Worm (Caenorhabditis elegans) whole organism, young adult: ENCODE measurements around the gene tbg-1.

Experiments used
- D2030.7 ChIP-seq: fragments of 200-800 bp; sonication (Bioruptor generic); IDR thresholded peaks from 2 replicates; pipeline ENCODE4 v1.3.6; 2022; ENCODE audit warnings: missing genetic modification reagents, missing genetic modification characterization, missing compliant biosample characterization
- F37B4.10 ChIP-seq: fragments of 200-800 bp; sonication (Bioruptor generic); IDR thresholded peaks from 2 replicates; pipeline ENCODE4 v1.3.6; 2022; ENCODE audit warnings: missing genetic modification characterization, missing compliant biosample characterization
- F57A8.1 ChIP-seq: fragments of 200-800 bp; sonication (Bioruptor generic); optimal IDR thresholded peaks from 2 replicates; lab custom pipeline; 2018; ENCODE audit warnings: mild to moderate bottlenecking, missing genetic modification characterization, moderate library complexity, missing compliant biosample characterization
- T07F8.4 ChIP-seq: sonication (generic microtip); optimal IDR thresholded peaks from 2 replicates; lab custom pipeline; 2016; ENCODE audit warnings: mild to moderate bottlenecking, missing genetic modification characterization, moderate library complexity, missing compliant biosample characterization
- T26A5.8 ChIP-seq: sonication (generic microtip); optimal IDR thresholded peaks from 2 replicates; lab custom pipeline; 2016; ENCODE audit warnings: missing genetic modification characterization, missing compliant biosample characterization
- Y56A3A.18 ChIP-seq: fragments of 200-800 bp; sonication (Bioruptor generic); IDR thresholded peaks from 2 replicates; pipeline ENCODE4 v1.3.6; 2022; ENCODE audit warnings: missing genetic modification reagents, missing genetic modification characterization, missing compliant biosample characterization
- Y95B8A.8 ChIP-seq: fragments of 200-800 bp; sonication (Bioruptor generic); IDR thresholded peaks from 2 replicates; pipeline ENCODE4 v1.3.6; 2022; ENCODE audit warnings: missing genetic modification reagents, missing genetic modification characterization, missing compliant biosample characterization
- ZK185.1 ChIP-seq: sonication (generic microtip); optimal IDR thresholded peaks from 2 replicates; lab custom pipeline; 2016; ENCODE audit warnings: mild to moderate bottlenecking, missing genetic modification characterization, missing compliant biosample characterization; ENCODE audit not compliant: poor library complexity, severe bottlenecking
- ama-1 ChIP-seq, 3 experiments: fragments of 150-350 bp in 1 of 3; sonication (generic microtip) in 2 of 3; optimal IDR thresholded peaks; 2 replicates each; lab custom pipeline; 2014 to 2018; ENCODE audit warnings: missing biosample characterization in 2 of 3, missing genetic modification characterization in 2 of 3, missing genetic modification reagents in 2 of 3
- aptf-2 ChIP-seq: fragments of 200-800 bp; sonication (Bioruptor generic); conservative IDR thresholded peaks from 2 replicates; pipeline ENCODE4 v1.3.6; 2022; ENCODE audit warnings: missing genetic modification reagents, missing genetic modification characterization, missing compliant biosample characterization
- atf-7 ChIP-seq: sonication (generic microtip); optimal IDR thresholded peaks from 2 replicates; lab custom pipeline; 2017; ENCODE audit warnings: mild to moderate bottlenecking, missing genetic modification characterization, missing compliant biosample characterization
- bed-1 ChIP-seq: fragments of 200-800 bp; sonication (Bioruptor generic); IDR thresholded peaks from 2 replicates; pipeline ENCODE4 v1.3.6; 2022; ENCODE audit warnings: missing genetic modification reagents, missing genetic modification characterization, missing compliant biosample characterization
- cebp-1 ChIP-seq, 2 experiments: fragments of 200-800 bp in 1 of 2; sonication (Bioruptor generic) in 1 of 2; sonication (generic microtip) in 1 of 2; IDR thresholded peaks in 1 of 2; optimal IDR thresholded peaks in 1 of 2; 2 replicates each; pipeline versions ENCODE4 v1.3.6 to Lab custom; 2017 to 2022; ENCODE audit warnings: missing compliant biosample characterization in 2 of 2, missing genetic modification characterization in 2 of 2, mild to moderate bottlenecking in 1 of 2, missing genetic modification reagents in 1 of 2, moderate library complexity in 1 of 2
- ceh-100 ChIP-seq: fragments of 200-800 bp; sonication (Bioruptor generic); IDR thresholded peaks from 2 replicates; pipeline ENCODE4 v1.3.6; 2022; ENCODE audit warnings: missing genetic modification reagents, missing genetic modification characterization, missing compliant biosample characterization
- ceh-58 ChIP-seq: fragments of 200-800 bp; sonication (Bioruptor generic); IDR thresholded peaks from 2 replicates; pipeline ENCODE4 v1.3.6; 2022; ENCODE audit warnings: missing genetic modification characterization, missing compliant biosample characterization
- ceh-91 ChIP-seq: fragments of 200-800 bp; sonication (Bioruptor generic); IDR thresholded peaks from 2 replicates; pipeline ENCODE4 v1.3.6; 2022; ENCODE audit warnings: missing genetic modification reagents, missing genetic modification characterization, missing compliant biosample characterization
- dox-1 ChIP-seq: fragments of 200-800 bp; sonication (Bioruptor generic); IDR thresholded peaks from 2 replicates; pipeline ENCODE4 v1.3.6; 2022; ENCODE audit warnings: missing genetic modification reagents, missing genetic modification characterization, missing compliant biosample characterization
- dpl-1 ChIP-seq: fragments of 150-350 bp; optimal IDR thresholded peaks from 2 replicates; lab custom pipeline; 2014; ENCODE audit warnings: missing biosample characterization, missing genetic modification reagents, missing genetic modification characterization
- efl-1 ChIP-seq: fragments of 150-350 bp; optimal IDR thresholded peaks from 2 replicates; lab custom pipeline; 2014; ENCODE audit warnings: missing biosample characterization, missing genetic modification reagents, missing genetic modification characterization
- egrh-3 ChIP-seq: fragments of 200-800 bp; sonication (Bioruptor generic); IDR thresholded peaks from 2 replicates; pipeline ENCODE4 v1.3.6; 2022; ENCODE audit warnings: missing genetic modification reagents, missing genetic modification characterization, missing compliant biosample characterization
- ets-4 ChIP-seq: fragments of 200-800 bp; sonication (Bioruptor generic); optimal IDR thresholded peaks from 2 replicates; lab custom pipeline; 2018; ENCODE audit warnings: mild to moderate bottlenecking, missing genetic modification characterization, missing compliant biosample characterization
- him-1 ChIP-seq: sonication (generic microtip); optimal IDR thresholded peaks from 2 replicates; lab custom pipeline; 2016; ENCODE audit warnings: missing genotype, missing genetic modification reagents, missing genetic modification characterization, missing compliant biosample characterization
- hmg-20 ChIP-seq: fragments of 200-800 bp; sonication (Bioruptor generic); IDR thresholded peaks from 2 replicates; pipeline ENCODE4 v1.3.6; 2022; ENCODE audit warnings: missing genetic modification reagents, missing genetic modification characterization, missing compliant biosample characterization
- hsf-1 ChIP-seq: fragments of 200-800 bp; sonication (Bioruptor generic); IDR thresholded peaks from 2 replicates; pipeline ENCODE4 v1.3.6; 2022; ENCODE audit warnings: missing genetic modification reagents, missing genetic modification characterization, missing compliant biosample characterization
- let-526 ChIP-seq: fragments of 200-800 bp; sonication (Bioruptor generic); IDR thresholded peaks from 2 replicates; pipeline ENCODE4 v1.3.6; 2022; ENCODE audit warnings: missing genetic modification reagents, missing genetic modification characterization, missing compliant biosample characterization
- let-607 ChIP-seq, 2 experiments: fragments of 200-800 bp in 1 of 2; sonication (Bioruptor generic) in 1 of 2; sonication (generic microtip) in 1 of 2; optimal IDR thresholded peaks; 2 replicates each; lab custom pipeline; 2016 to 2018; ENCODE audit warnings: mild to moderate bottlenecking in 2 of 2, missing compliant biosample characterization in 2 of 2, missing genetic modification characterization in 2 of 2, moderate library complexity in 2 of 2, missing genotype in 1 of 2
- lin-26 ChIP-seq: fragments of 200-800 bp; sonication (Bioruptor generic); IDR thresholded peaks from 2 replicates; pipeline ENCODE4 v1.3.6; 2022; ENCODE audit warnings: missing genetic modification reagents, missing genetic modification characterization, missing compliant biosample characterization
- lin-54 ChIP-seq: fragments of 200-800 bp; sonication (Bioruptor generic); optimal IDR thresholded peaks from 2 replicates; lab custom pipeline; 2018; ENCODE audit warnings: mild to moderate bottlenecking, missing genetic modification characterization, missing compliant biosample characterization
- madf-8 ChIP-seq: fragments of 200-800 bp; sonication (Bioruptor generic); conservative IDR thresholded peaks from 2 replicates; pipeline ENCODE4 v1.3.6; 2022; ENCODE audit warnings: missing genetic modification reagents, missing genetic modification characterization, missing compliant biosample characterization
- mcd-1 ChIP-seq: fragments of 200-800 bp; sonication (Bioruptor generic); IDR thresholded peaks from 2 replicates; pipeline ENCODE4 v1.3.6; 2022; ENCODE audit warnings: missing genetic modification reagents, missing genetic modification characterization, missing compliant biosample characterization
- nfya-1 ChIP-seq: sonication (generic microtip); optimal IDR thresholded peaks from 2 replicates; lab custom pipeline; 2017; ENCODE audit warnings: antibody characterized with exemption, missing compliant biosample characterization, missing genetic modification characterization, borderline replicate concordance; ENCODE audit not compliant: insufficient read depth
- nfyb-1 ChIP-seq: fragments of 200-800 bp; sonication (Bioruptor generic); IDR thresholded peaks from 2 replicates; pipeline ENCODE4 v1.3.6; 2022; ENCODE audit warnings: missing genetic modification reagents, missing genetic modification characterization, missing compliant biosample characterization
- nhr-120 ChIP-seq: fragments of 200-800 bp; sonication (Bioruptor generic); IDR thresholded peaks from 2 replicates; pipeline ENCODE4 v1.3.6; 2022; ENCODE audit warnings: missing genetic modification characterization, missing compliant biosample characterization
- nhr-179 ChIP-seq: sonication (generic microtip); optimal IDR thresholded peaks from 2 replicates; lab custom pipeline; 2016; ENCODE audit warnings: mild to moderate bottlenecking, missing genetic modification characterization, missing compliant biosample characterization
- nhr-80 ChIP-seq: sonication (generic microtip); optimal IDR thresholded peaks from 2 replicates; lab custom pipeline; 2016; ENCODE audit warnings: missing genetic modification characterization, missing compliant biosample characterization
- nhr-90 ChIP-seq: sonication (generic microtip); optimal IDR thresholded peaks from 2 replicates; lab custom pipeline; 2016; ENCODE audit warnings: missing genotype, mild to moderate bottlenecking, missing genetic modification characterization, missing compliant biosample characterization
- rcor-1 ChIP-seq: fragments of 200-800 bp; sonication (Bioruptor generic); IDR thresholded peaks from 2 replicates; pipeline ENCODE4 v1.3.6; 2022; ENCODE audit warnings: missing genetic modification reagents, missing genetic modification characterization, missing compliant biosample characterization
- sdz-38 ChIP-seq: sonication (generic microtip); optimal IDR thresholded peaks from 2 replicates; lab custom pipeline; 2016; ENCODE audit warnings: missing genotype, missing genetic modification characterization, missing compliant biosample characterization
- snpc-1.1 ChIP-seq: sonication (generic microtip); optimal IDR thresholded peaks from 2 replicates; lab custom pipeline; 2017; ENCODE audit warnings: missing genetic modification characterization, mild to moderate bottlenecking, missing compliant biosample characterization, antibody characterized with exemption, moderate library complexity, missing genotype, missing genetic modification reagents; ENCODE audit not compliant: insufficient read depth
- snpc-3.4 ChIP-seq: sonication (generic microtip); optimal IDR thresholded peaks from 2 replicates; lab custom pipeline; 2017; ENCODE audit warnings: missing genetic modification characterization, mild to moderate bottlenecking, missing compliant biosample characterization, antibody characterized with exemption, moderate library complexity, missing genotype, missing genetic modification reagents
- tbp1 ChIP-seq: fragments of 200-800 bp; sonication (Bioruptor generic); optimal IDR thresholded peaks from 2 replicates; lab custom pipeline; 2018; ENCODE audit warnings: mild to moderate bottlenecking, missing genetic modification characterization, missing compliant biosample characterization
- unc-62 ChIP-seq: fragments of 150-350 bp; optimal IDR thresholded peaks from 2 replicates; lab custom pipeline; 2014; ENCODE audit warnings: missing biosample characterization, missing genetic modification reagents, missing genetic modification characterization
- xnd-1 ChIP-seq: sonication (generic microtip); optimal IDR thresholded peaks from 2 replicates; lab custom pipeline; 2016; ENCODE audit warnings: missing genotype, missing genetic modification reagents, missing genetic modification characterization, missing compliant biosample characterization
- ztf-28 ChIP-seq: fragments of 200-800 bp; sonication (Bioruptor generic); IDR thresholded peaks from 2 replicates; pipeline ENCODE4 v1.3.6; 2022; ENCODE audit warnings: missing genetic modification reagents, missing genetic modification characterization, missing compliant biosample characterization

Gene tbg-1

DNA sequence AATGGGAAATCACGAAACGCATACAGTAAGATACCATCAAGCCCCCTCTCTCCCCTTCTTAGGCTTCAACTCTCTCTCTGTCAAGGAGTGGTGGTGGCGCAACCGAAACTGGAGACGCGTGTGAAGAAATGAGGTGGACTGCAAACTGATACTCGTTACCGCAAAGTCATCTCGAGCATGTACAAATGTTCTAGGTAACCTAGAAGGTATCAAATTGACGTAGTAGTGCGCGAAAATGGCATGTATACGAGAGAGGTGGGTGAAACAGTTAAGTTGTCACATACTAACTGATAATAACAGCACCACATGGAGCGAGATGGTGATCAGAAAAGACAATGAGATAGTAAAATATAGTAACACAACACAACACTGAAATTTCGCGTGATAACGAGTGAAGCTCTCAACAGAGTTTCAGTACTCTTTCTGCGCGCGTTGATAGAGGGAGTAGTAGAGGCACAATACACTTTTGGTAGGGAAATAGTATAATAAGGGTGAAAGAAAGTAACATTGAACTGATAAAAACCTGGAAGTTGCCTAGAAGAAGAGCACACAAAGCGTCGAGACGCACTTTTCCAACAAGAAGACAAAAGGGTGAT lies 9.3 kb upstream of the tbg-1 start:
- TF ChIP-seq nhr-120, result no peak
- TF ChIP-seq sdz-38 (tag; lab: Kevin White, UChicago), result no peak
- TF ChIP-seq ets-4 (GFP tag; lab: Kevin White, UChicago), result peak; percentile 65
- TF ChIP-seq lin-26 (GFP tag; lab: Robert Waterston, UW), result no peak
- TF ChIP-seq F37B4.10, result no peak
- no peak for TF ChIP-seq D2030.7 (GFP tag; lab: Robert Waterston, UW)
- TF ChIP-seq dox-1 (GFP tag; lab: Robert Waterston, UW), result 0 out of 2 replicates have a peak, but pooled peaks have one; percentile 15
- TF ChIP-seq hsf-1 (GFP tag; lab: Robert Waterston, UW), result no peak
- TF ChIP-seq nhr-90, result no peak
- TF ChIP-seq T07F8.4, result no peak
- TF ChIP-seq nhr-80, result peak; percentile 98
- no peak for TF ChIP-seq ceh-58 (GFP tag; lab: Robert Waterston, UW)
- peak; percentile 47 to 86 for TF ChIP-seq let-607 (tag; optimal IDR thresholded peaks at IDR 0.05; lab: Kevin White, UChicago)
- no peak for TF ChIP-seq Y56A3A.18
- TF ChIP-seq nfya-1 (tag; lab: Kevin White, UChicago), result no peak
- no peak for TF ChIP-seq egrh-3
- TF ChIP-seq let-526 (GFP tag; lab: Robert Waterston, UW), result no peak
- no peak for TF ChIP-seq bed-1

DNA sequence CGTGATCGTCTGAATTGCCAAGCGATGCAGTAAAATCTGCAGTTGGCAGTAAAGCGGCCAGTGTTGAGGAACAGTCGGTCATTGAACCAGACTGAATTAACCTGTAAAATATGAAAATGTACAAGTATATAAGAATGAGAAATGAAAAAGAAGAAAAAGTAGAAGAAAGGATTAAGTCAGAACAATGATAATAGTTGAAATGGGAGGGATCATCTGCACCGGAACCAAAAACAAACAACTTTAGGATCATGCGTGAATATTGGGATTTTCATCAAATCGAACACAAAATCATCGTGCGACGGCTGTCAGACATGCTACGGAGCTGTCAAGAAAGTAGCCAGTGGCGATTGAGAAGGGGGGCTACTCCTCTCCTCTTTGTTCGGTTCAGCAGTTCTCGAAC lies 8.1 kb upstream of the tbg-1 start, which contains the start of gene gei-13:
gei-13 (minus strand) TSS at position 101 of the 400 bp plus-strand sequence.
- no peak for TF ChIP-seq ztf-28 (GFP tag; lab: Robert Waterston, UW)
- TF ChIP-seq mcd-1 (GFP tag; lab: Robert Waterston, UW), result no peak
- TF ChIP-seq hmg-20 (GFP tag; lab: Robert Waterston, UW), result no peak
- TF ChIP-seq atf-7 (tag; lab: Kevin White, UChicago), result no peak
- no peak for TF ChIP-seq T26A5.8 (tag; lab: Kevin White, UChicago)
- TF ChIP-seq F57A8.1, result no peak
- no peak for TF ChIP-seq ama-1 (optimal IDR thresholded peaks at IDR 0.05; lab: Kevin White, UChicago)
- no peak for TF ChIP-seq ama-1 (GFP tag; optimal IDR thresholded peaks at IDR 0.05; lab: Kevin White, UChicago)
- TF ChIP-seq nhr-179, result no peak

DNA sequence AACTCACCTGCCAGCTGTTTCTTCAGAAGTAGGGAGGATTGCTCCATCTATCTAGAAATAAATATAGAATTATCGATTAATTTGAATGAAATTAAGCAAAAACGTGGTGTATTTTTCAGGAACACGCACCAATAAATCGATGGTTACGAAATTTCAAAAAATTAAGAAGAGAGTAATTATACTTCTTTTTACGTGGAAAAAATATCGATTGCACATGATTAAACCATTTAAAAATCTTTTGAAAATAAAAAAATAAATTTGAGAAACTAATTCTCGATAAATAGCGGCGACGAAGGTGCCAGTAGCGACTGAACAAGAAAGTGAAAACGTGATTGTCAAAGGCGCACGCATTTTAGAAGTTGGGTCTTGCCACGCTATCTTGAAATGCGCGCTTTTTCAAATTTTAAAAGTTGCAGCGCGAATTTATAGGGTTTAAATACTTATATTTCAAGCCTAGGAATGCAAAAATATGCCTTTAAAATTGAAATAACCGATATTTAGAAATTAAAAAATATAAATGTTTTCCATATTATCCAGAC lies 2.2 kb upstream of the tbg-1 start, which contains the start of gene ubc-7:
ubc-7 (minus strand) TSS at position 51 of the 539 bp plus-strand sequence.
- no peak for TF ChIP-seq Y95B8A.8
- peak; percentile 56 for TF ChIP-seq tbp1 (GFP tag; lab: Kevin White, UChicago)
- TF ChIP-seq ceh-100, result peak; percentile 19; the same call in 1 of the 2 replicates
- peak; percentile 79 for TF ChIP-seq xnd-1
- TF ChIP-seq lin-54 (GFP tag; lab: Kevin White, UChicago), result peak; percentile 95
- peak; percentile 70 for TF ChIP-seq rcor-1 (GFP tag; lab: Robert Waterston, UW)
- TF ChIP-seq D2030.7 (GFP tag; lab: Robert Waterston, UW), result peak; percentile 77; the same call in 1 of the 2 replicates
- TF ChIP-seq unc-62 (GFP tag; lab: Kevin White, UChicago), result no peak
- TF ChIP-seq nhr-80, result peak; percentile 22
- TF ChIP-seq cebp-1 (GFP tag; IDR thresholded peaks at IDR 0.05; lab: Robert Waterston, UW), result no peak
- TF ChIP-seq cebp-1 (tag; optimal IDR thresholded peaks at IDR 0.05; lab: Kevin White, UChicago), result peak; percentile 71
- no peak for TF ChIP-seq aptf-2
- TF ChIP-seq nhr-90, result no peak
- TF ChIP-seq nfyb-1 (GFP tag; lab: Robert Waterston, UW), result peak; percentile 43; the same call in 1 of the 2 replicates
- TF ChIP-seq efl-1 (GFP tag; lab: Kevin White, UChicago), result peak; percentile 96
- TF ChIP-seq ZK185.1 (tag; lab: Kevin White, UChicago), result peak; percentile 63
- peak; percentile 92 for TF ChIP-seq madf-8
- TF ChIP-seq snpc-3.4 (tag; lab: Kevin White, UChicago), result peak; percentile 71
- TF ChIP-seq dpl-1 (GFP tag; lab: Kevin White, UChicago), result peak; percentile 95
- TF ChIP-seq snpc-1.1, result peak; percentile 58
- TF ChIP-seq him-1 (tag; lab: Kevin White, UChicago), result peak; percentile 24
- TF ChIP-seq ceh-91 (GFP tag; lab: Robert Waterston, UW), result peak; percentile 83
